Worm (Caenorhabditis elegans) whole organism, L4 larva: ENCODE measurements around the gene T15B12.1.

ENCODE experiments used
- D1046.2 ChIP-seq: fragments of 200-800 bp; sonication (Bioruptor generic); IDR thresholded peaks from 2 replicates; pipeline ENCODE4 v1.3.6; 2022; ENCODE audit warnings: missing genetic modification characterization, missing compliant biosample characterization
- F44E2.7 ChIP-seq: fragments of 200-800 bp; sonication (Bioruptor generic); IDR thresholded peaks from 2 replicates; pipeline ENCODE4 v2.1.2; 2022; ENCODE audit warnings: missing genetic modification characterization, missing compliant biosample characterization
- T26A8.4 ChIP-seq: fragments of 200-800 bp; sonication (Bioruptor generic); IDR thresholded peaks from 2 replicates; pipeline ENCODE4 v1.3.6; 2022; ENCODE audit warnings: missing genetic modification characterization, missing compliant biosample characterization
- Y75B8A.6 ChIP-seq: fragments of 200-800 bp; sonication (Bioruptor generic); IDR thresholded peaks from 2 replicates; pipeline ENCODE4 v1.3.6; 2022; ENCODE audit warnings: missing genetic modification reagents, missing genetic modification characterization, missing compliant biosample characterization
- aly-2 ChIP-seq: sonication (generic microtip); optimal IDR thresholded peaks from 2 replicates; lab custom pipeline; 2018; ENCODE audit warnings: missing biosample characterization, missing genetic modification characterization
- ama-1 ChIP-seq: fragments of 150-350 bp; optimal IDR thresholded peaks from 2 replicates; lab custom pipeline; 2014; ENCODE audit warnings: inconsistent platforms, mixed read lengths
- ceh-20 ChIP-seq: fragments of 200-800 bp; sonication (Bioruptor generic); IDR thresholded peaks from 2 replicates; pipeline ENCODE4 v1.3.6; 2022; ENCODE audit warnings: missing genetic modification reagents, missing genetic modification characterization, missing compliant biosample characterization
- ceh-28 ChIP-seq: fragments of 150-350 bp; optimal IDR thresholded peaks from 2 replicates; lab custom pipeline; 2014; ENCODE audit warnings: missing biosample characterization, missing genetic modification reagents, missing genetic modification characterization
- ces-1 ChIP-seq: fragments of 150-350 bp; sonication (generic microtip); optimal IDR thresholded peaks from 4 replicates; lab custom pipeline; 2014; ENCODE audit warnings: missing biosample characterization, missing genetic modification reagents, missing genetic modification characterization
- ctbp-1 ChIP-seq: fragments of 200-800 bp; sonication (Bioruptor generic); IDR thresholded peaks from 2 replicates; pipeline ENCODE4 v1.3.6; 2022; ENCODE audit warnings: missing genetic modification reagents, missing genetic modification characterization, missing compliant biosample characterization
- daf-19 ChIP-seq: fragments of 200-800 bp; sonication (Bioruptor generic); conservative IDR thresholded peaks from 2 replicates; pipeline ENCODE4 v1.3.6; 2022; ENCODE audit warnings: missing genetic modification characterization, missing compliant biosample characterization
- dmd-6 ChIP-seq: fragments of 200-800 bp; sonication (Bioruptor generic); IDR thresholded peaks from 2 replicates; pipeline ENCODE4 v1.3.6; 2022; ENCODE audit warnings: missing genetic modification reagents, missing genetic modification characterization, missing compliant biosample characterization
- dmd-8 ChIP-seq: fragments of 200-800 bp; sonication (Bioruptor generic); IDR thresholded peaks from 2 replicates; pipeline ENCODE4 v1.3.6; 2022; ENCODE audit warnings: missing genetic modification characterization, missing compliant biosample characterization
- dpl-1 ChIP-seq: fragments of 150-350 bp; optimal IDR thresholded peaks from 2 replicates; lab custom pipeline; 2014; ENCODE audit warnings: missing biosample characterization, missing genetic modification reagents, missing genetic modification characterization
- duxl-1 ChIP-seq: sonication (generic microtip); optimal IDR thresholded peaks from 2 replicates; lab custom pipeline; 2016; ENCODE audit warnings: mild to moderate bottlenecking, missing genetic modification characterization, moderate library complexity, missing compliant biosample characterization; ENCODE audit not compliant: poor library complexity
- egl-27 ChIP-seq: sonication (generic microtip); optimal IDR thresholded peaks from 3 replicates; lab custom pipeline; 2017; ENCODE audit warnings: missing biosample characterization, missing genetic modification reagents, missing genetic modification characterization
- egl-43 ChIP-seq: fragments of 200-800 bp; sonication (Bioruptor generic); IDR thresholded peaks from 2 replicates; pipeline ENCODE4 v1.3.6; 2022; ENCODE audit warnings: missing genetic modification reagents, missing genetic modification characterization, missing compliant biosample characterization
- gei-8 ChIP-seq: fragments of 200-800 bp; sonication (Bioruptor generic); optimal IDR thresholded peaks from 2 replicates; lab custom pipeline; 2018; ENCODE audit warnings: mild to moderate bottlenecking, missing genetic modification characterization, missing compliant biosample characterization
- hlh-11 ChIP-seq: fragments of 200-800 bp; sonication (Bioruptor generic); optimal IDR thresholded peaks from 2 replicates; lab custom pipeline; 2018; ENCODE audit warnings: mild to moderate bottlenecking, missing genetic modification characterization, missing compliant biosample characterization
- hmg-1.1 ChIP-seq: fragments of 200-800 bp; sonication (Bioruptor generic); IDR thresholded peaks from 2 replicates; pipeline ENCODE4 v1.3.6; 2022; ENCODE audit warnings: missing genetic modification reagents, missing genetic modification characterization, missing compliant biosample characterization
- lin-1 ChIP-seq: fragments of 200-800 bp; sonication (Bioruptor generic); IDR thresholded peaks from 2 replicates; pipeline ENCODE4 v1.3.6; 2022; ENCODE audit warnings: missing genetic modification reagents, missing genetic modification characterization, missing compliant biosample characterization
- lin-13 ChIP-seq: fragments of 150-350 bp; optimal IDR thresholded peaks from 2 replicates; lab custom pipeline; 2014; ENCODE audit warnings: missing biosample characterization, missing genetic modification reagents, missing genetic modification characterization
- lin-15B ChIP-seq: fragments of 150-350 bp; sonication (generic microtip); optimal IDR thresholded peaks from 3 replicates; lab custom pipeline; 2014; ENCODE audit warnings: missing biosample characterization, missing genetic modification characterization
- lin-38 ChIP-seq: fragments of 200-800 bp; sonication (Bioruptor generic); IDR thresholded peaks from 2 replicates; pipeline ENCODE4 v1.3.6; 2022; ENCODE audit warnings: missing genetic modification reagents, missing genetic modification characterization, missing compliant biosample characterization
- lsy-2 ChIP-seq, 2 experiments: fragments of 150-350 bp in 1 of 2; sonication (generic microtip) in 1 of 2; optimal IDR thresholded peaks; 2 replicates each; lab custom pipeline; 2014 to 2017; ENCODE audit warnings: missing biosample characterization in 2 of 2, missing genetic modification characterization in 2 of 2
- madf-5 ChIP-seq, 2 experiments: fragments of 200-800 bp; sonication (Bioruptor generic); IDR thresholded peaks; 2 replicates each; pipeline ENCODE4 v1.3.6; 2022; ENCODE audit warnings: missing compliant biosample characterization in 2 of 2, missing genetic modification characterization in 2 of 2
- mdt-29 ChIP-seq: fragments of 200-800 bp; sonication (Bioruptor generic); IDR thresholded peaks from 2 replicates; pipeline ENCODE4 v1.3.6; 2022; ENCODE audit warnings: missing genetic modification reagents, missing genetic modification characterization, missing compliant biosample characterization
- mep-1 ChIP-seq: fragments of 150-350 bp; sonication (generic microtip); optimal IDR thresholded peaks from 3 replicates; lab custom pipeline; 2014; ENCODE audit warnings: missing biosample characterization, missing genetic modification characterization
- mxl-3 ChIP-seq: fragments of 200-800 bp; sonication (Bioruptor generic); optimal IDR thresholded peaks from 2 replicates; lab custom pipeline; 2018; ENCODE audit warnings: mild to moderate bottlenecking, missing genetic modification characterization, missing compliant biosample characterization
- nhr-10 ChIP-seq: fragments of 150-350 bp; optimal IDR thresholded peaks from 2 replicates; lab custom pipeline; 2014; ENCODE audit warnings: missing biosample characterization, missing genetic modification characterization
- nhr-11 ChIP-seq: fragments of 150-350 bp; optimal IDR thresholded peaks from 2 replicates; lab custom pipeline; 2014; ENCODE audit warnings: missing biosample characterization, missing genetic modification characterization
- nhr-111 ChIP-seq: fragments of 200-800 bp; sonication (Bioruptor generic); optimal IDR thresholded peaks from 2 replicates; lab custom pipeline; 2018; ENCODE audit warnings: mild to moderate bottlenecking, missing genetic modification characterization, missing compliant biosample characterization
- nhr-25 ChIP-seq: sonication (generic microtip); optimal IDR thresholded peaks from 2 replicates; lab custom pipeline; 2017; ENCODE audit warnings: missing genetic modification characterization, mild to moderate bottlenecking, missing compliant biosample characterization, antibody characterized with exemption, moderate library complexity, borderline replicate concordance; ENCODE audit not compliant: insufficient read depth
- nhr-48 ChIP-seq: sonication (generic microtip); optimal IDR thresholded peaks from 2 replicates; lab custom pipeline; 2016; ENCODE audit warnings: mild to moderate bottlenecking, missing genetic modification characterization, missing compliant biosample characterization
- nhr-76 ChIP-seq: fragments of 150-350 bp; optimal IDR thresholded peaks from 2 replicates; lab custom pipeline; 2014; ENCODE audit warnings: missing biosample characterization, missing genetic modification characterization
- set-16 ChIP-seq: fragments of 200-800 bp; sonication (Bioruptor generic); IDR thresholded peaks from 2 replicates; pipeline ENCODE4 v1.3.6; 2022; ENCODE audit warnings: missing genetic modification reagents, missing genetic modification characterization, missing compliant biosample characterization
- snpc-4 ChIP-seq: fragments of 150-350 bp; optimal IDR thresholded peaks from 2 replicates; lab custom pipeline; 2014; ENCODE audit warnings: missing biosample characterization, missing genetic modification characterization
- spr-3 ChIP-seq: fragments of 200-800 bp; sonication (Bioruptor generic); optimal IDR thresholded peaks from 2 replicates; lab custom pipeline; 2018; ENCODE audit warnings: mild to moderate bottlenecking, missing genetic modification characterization, missing compliant biosample characterization
- tag-97 ChIP-seq: fragments of 200-800 bp; sonication (Bioruptor generic); IDR thresholded peaks from 2 replicates; pipeline ENCODE4 v1.3.6; 2022; ENCODE audit warnings: missing genetic modification characterization, missing compliant biosample characterization
- unc-39 ChIP-seq: sonication (generic microtip); optimal IDR thresholded peaks from 2 replicates; lab custom pipeline; 2017; ENCODE audit warnings: missing biosample characterization, missing genetic modification characterization
- vab-7 ChIP-seq: fragments of 200-800 bp; sonication (Bioruptor generic); IDR thresholded peaks from 2 replicates; pipeline ENCODE4 v1.3.6; 2022; ENCODE audit warnings: missing genetic modification reagents, missing genetic modification characterization, missing compliant biosample characterization
- zfp-3 ChIP-seq: fragments of 200-800 bp; sonication (Bioruptor generic); conservative IDR thresholded peaks from 2 replicates; pipeline ENCODE4 v1.3.6; 2022; ENCODE audit warnings: missing genetic modification reagents, missing genetic modification characterization, missing compliant biosample characterization
- zip-2 ChIP-seq: fragments of 150-350 bp; optimal IDR thresholded peaks from 2 replicates; lab custom pipeline; 2014; ENCODE audit warnings: missing biosample characterization, missing genetic modification characterization
- ztf-11 ChIP-seq: fragments of 150-350 bp; optimal IDR thresholded peaks from 2 replicates; lab custom pipeline; 2014; ENCODE audit warnings: missing biosample characterization, missing genetic modification characterization
- ztf-7 ChIP-seq: fragments of 150-350 bp; optimal IDR thresholded peaks from 2 replicates; lab custom pipeline; 2014; ENCODE audit warnings: missing biosample characterization, missing genetic modification characterization

T15B12.1 gene

ce11 chrIII:5273396-5273857, 14.6 kb upstream of the T15B12.1 start, which contains the start of gene ztf-8 (continued):
- TF ChIP-seq nhr-25, result no peak
- no peak for TF ChIP-seq aly-2 (tag; lab: Kevin White, UChicago)
- TF ChIP-seq ztf-11 (tag; lab: Kevin White, UChicago), result no peak
- no peak for TF ChIP-seq unc-39 (tag; lab: Kevin White, UChicago)
- no peak for TF ChIP-seq lin-15B (tag; lab: Kevin White, UChicago)
- no peak for TF ChIP-seq daf-19 (GFP tag; lab: Robert Waterston, UW)
- TF ChIP-seq dmd-6, result 0 out of 2 replicates have a peak, but pooled peaks have one; percentile 6
- no peak for TF ChIP-seq gei-8 (GFP tag; lab: Kevin White, UChicago)
- no peak for TF ChIP-seq nhr-48 (tag; lab: Kevin White, UChicago)
- peak; percentile 54 for TF ChIP-seq lin-38 (GFP tag; lab: Robert Waterston, UW)
- no peak for TF ChIP-seq D1046.2 (GFP tag; lab: Robert Waterston, UW)
- no peak for TF ChIP-seq ctbp-1
- no peak for TF ChIP-seq F44E2.7 (GFP tag; lab: Robert Waterston, UW)
- no peak for TF ChIP-seq madf-5 (GFP tag; IDR thresholded peaks at IDR 0.05; lab: Robert Waterston, UW)
- TF ChIP-seq set-16 (GFP tag; lab: Robert Waterston, UW), result no peak
- 0 out of 2 replicates have a peak, but pooled peaks have one; percentile 36 for TF ChIP-seq lin-1
- no peak for TF ChIP-seq mep-1 (tag; lab: Kevin White, UChicago)
- peak; percentile 54; the same call in 1 of the 2 replicates for TF ChIP-seq Y75B8A.6 (GFP tag; lab: Robert Waterston, UW)
- peak in 1 of 2 experiments; percentile 49 for TF ChIP-seq lsy-2 (tag; optimal IDR thresholded peaks at IDR 0.05; lab: Kevin White, UChicago)
- TF ChIP-seq ceh-28, result no peak
- TF ChIP-seq dpl-1 (GFP tag; lab: Kevin White, UChicago), result no peak
- TF ChIP-seq ama-1, result peak; percentile 9
- TF ChIP-seq vab-7 (GFP tag; lab: Robert Waterston, UW), result no peak
- no peak for TF ChIP-seq mxl-3
- no peak for TF ChIP-seq ceh-20 (GFP tag; lab: Robert Waterston, UW)
- TF ChIP-seq egl-27 (tag; lab: Kevin White, UChicago), result no peak
- no peak for TF ChIP-seq tag-97
- no peak for TF ChIP-seq egl-43 (GFP tag; lab: Robert Waterston, UW)
- TF ChIP-seq duxl-1, result no peak
- no peak for TF ChIP-seq nhr-76 (tag; lab: Kevin White, UChicago)
- 0 out of 2 replicates have a peak, but pooled peaks have one; percentile 21 for TF ChIP-seq hmg-1.1 (GFP tag; lab: Robert Waterston, UW)
- no peak for TF ChIP-seq hlh-11 (tag; lab: Kevin White, UChicago)
- TF ChIP-seq ztf-7 (tag; lab: Kevin White, UChicago), result no peak
- no peak for TF ChIP-seq nhr-111
- no peak for TF ChIP-seq lin-13
- no peak for TF ChIP-seq dmd-8
- no peak for TF ChIP-seq mdt-29 (GFP tag; lab: Robert Waterston, UW)
- TF ChIP-seq zip-2 (tag; lab: Kevin White, UChicago), result no peak
- no peak for TF ChIP-seq snpc-4 (tag; lab: Kevin White, UChicago)
- TF ChIP-seq ces-1 (GFP tag; lab: Kevin White, UChicago), result no peak
- no peak for TF ChIP-seq nhr-11
- TF ChIP-seq spr-3 (GFP tag; lab: Kevin White, UChicago), result peak; percentile 10
- TF ChIP-seq, all 104 proteins: peak for 16

ce11 chrIII:5274250-5274649, 13.7 kb upstream of the T15B12.1 start:
- TF ChIP-seq zfp-3 (0 out of 2 replicates have a peak, but pooled peaks have one; percentile 27), T26A8.4 (GFP tag; lab: Robert Waterston, UW) (0 out of 2 replicates have a peak, but pooled peaks have one; percentile 27), mep-1 (tag; lab: Kevin White, UChicago) (no peak), nhr-10 (tag; lab: Kevin White, UChicago) (no peak), tag-97 (no peak)
